Fruit fly (Drosophila melanogaster) whole organism: ENCODE data around the gene BNIP3.

ENCODE experiments used
- CG8478 ChIP-seq: fragments of >200 bp; optimal IDR thresholded peaks from 2 replicates; lab custom pipeline; 2018; ENCODE audit warnings: inconsistent platforms
- Dll ChIP-seq: fragments of >200 bp; optimal IDR thresholded peaks from 2 replicates; lab custom pipeline; 2017
- EcR ChIP-seq, 2 experiments: fragments of >200 bp; optimal IDR thresholded peaks; 2 replicates each; lab custom pipeline; 2017; ENCODE audit warnings: missing biosample characterization in 2 of 2, missing genetic modification characterization in 2 of 2, missing genetic modification reagents in 2 of 2
- pan ChIP-seq: fragments of >200 bp; optimal IDR thresholded peaks from 2 replicates; lab custom pipeline; 2017
- psq ChIP-seq: fragments of >200 bp; optimal IDR thresholded peaks from 2 replicates; lab custom pipeline; 2017
- usp ChIP-seq: fragments of >200 bp; optimal IDR thresholded peaks from 2 replicates; lab custom pipeline; 2017; ENCODE audit warnings: missing biosample characterization, missing genetic modification characterization, mixed read lengths

Gene BNIP3

DNA sequence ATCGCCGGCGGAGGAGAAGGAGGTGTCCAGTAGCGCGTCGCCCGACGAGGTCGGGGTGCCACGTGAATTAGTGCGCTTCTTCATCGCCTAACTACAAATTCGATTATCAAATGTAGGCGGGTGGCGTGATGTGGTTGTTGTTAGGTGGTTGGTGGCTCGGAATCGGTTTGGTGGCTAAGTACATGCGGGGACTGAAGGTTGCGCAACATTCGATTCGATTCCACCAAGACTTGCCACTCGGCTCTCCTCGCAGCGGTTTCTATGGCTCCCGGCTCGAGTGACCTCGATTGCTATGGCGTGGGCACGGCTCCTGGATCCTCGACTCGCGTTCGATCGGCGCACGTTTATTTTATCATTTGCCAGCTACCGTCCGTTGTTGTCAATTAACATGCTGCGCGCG, 6.5 kb upstream of the BNIP3 start:
- TF ChIP-seq CG8478 (lab: Kevin White, UChicago): no peak
- TF ChIP-seq psq: no peak
- TF ChIP-seq pan: no peak
- no peak for TF ChIP-seq Dll
- no peak for TF ChIP-seq usp (GFP tag; lab: Kevin White, UChicago)
- no peak for TF ChIP-seq EcR (GFP tag; optimal IDR thresholded peaks at IDR 0.05; lab: Kevin White, UChicago)

DNA sequence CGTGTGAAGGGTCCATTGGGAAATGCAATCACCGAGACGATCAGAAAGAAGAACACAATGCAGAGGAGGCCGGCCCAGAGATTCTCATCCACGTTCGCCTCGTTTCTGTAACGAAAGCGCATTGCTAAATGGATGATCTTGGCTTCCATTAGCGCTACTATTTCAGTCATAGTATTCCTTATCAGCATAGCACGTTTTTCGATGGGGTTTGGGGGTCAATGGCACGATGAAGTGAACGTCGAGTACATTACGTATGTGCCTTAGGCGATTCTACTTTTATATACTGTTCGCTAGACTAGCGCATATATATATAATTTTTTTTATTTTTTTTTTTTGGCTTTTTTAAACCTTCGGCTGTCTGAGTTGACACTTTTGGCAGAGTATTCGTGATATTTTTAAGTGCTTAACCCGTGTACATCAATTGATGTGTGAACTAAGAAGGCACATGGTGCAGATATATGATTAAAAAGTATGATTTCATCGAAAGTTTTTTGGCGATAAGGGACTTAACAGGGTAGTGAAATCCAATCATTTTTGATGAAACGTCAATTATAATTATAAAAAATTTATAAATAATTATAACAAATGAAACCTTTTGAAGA, 5.3 kb upstream of the BNIP3 start:
- TF ChIP-seq CG8478 (lab: Kevin White, UChicago) (no peak), EcR (GFP tag; optimal IDR thresholded peaks at IDR 0.05; lab: Kevin White, UChicago) (no peak), Dll (no peak), usp (GFP tag; lab: Kevin White, UChicago) (no peak), pan (no peak), psq (no peak)

DNA sequence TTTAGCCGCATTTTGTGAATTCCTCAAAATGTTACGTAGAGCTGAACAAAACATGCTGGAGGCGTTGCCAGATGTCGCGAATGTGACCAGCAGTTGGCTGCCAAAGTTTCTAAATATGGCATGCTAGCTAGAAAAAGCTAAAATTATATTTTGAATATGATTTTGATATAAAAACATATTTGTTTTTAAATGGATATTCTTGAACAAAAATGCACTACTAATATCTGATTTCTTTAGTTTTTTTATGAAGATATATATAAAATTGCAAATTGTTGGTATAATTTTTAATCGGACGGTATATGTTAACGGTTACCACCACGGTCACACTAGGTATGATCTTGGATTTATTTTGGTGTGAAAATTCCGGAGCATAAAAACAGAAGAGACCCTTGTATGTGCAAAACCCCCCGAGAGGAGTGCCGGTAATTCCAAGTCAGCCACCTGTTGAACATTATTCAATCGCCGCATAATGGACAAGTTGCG, 1.5 kb upstream of the BNIP3 start, which contains the start of the genes mTerf3 and CG5104:
Gene mTerf3 (minus strand): TSS at position 86 of the 483 bp plus-strand sequence.
Gene CG5104 (plus strand): TSS at position 323 of the 483 bp plus-strand sequence.
- TF ChIP-seq usp (GFP tag; lab: Kevin White, UChicago) (no peak), EcR (GFP tag; optimal IDR thresholded peaks at IDR 0.05; lab: Kevin White, UChicago) (no peak), Dll (no peak), pan (no peak), psq (no peak), CG8478 (lab: Kevin White, UChicago) (no peak)

DNA sequence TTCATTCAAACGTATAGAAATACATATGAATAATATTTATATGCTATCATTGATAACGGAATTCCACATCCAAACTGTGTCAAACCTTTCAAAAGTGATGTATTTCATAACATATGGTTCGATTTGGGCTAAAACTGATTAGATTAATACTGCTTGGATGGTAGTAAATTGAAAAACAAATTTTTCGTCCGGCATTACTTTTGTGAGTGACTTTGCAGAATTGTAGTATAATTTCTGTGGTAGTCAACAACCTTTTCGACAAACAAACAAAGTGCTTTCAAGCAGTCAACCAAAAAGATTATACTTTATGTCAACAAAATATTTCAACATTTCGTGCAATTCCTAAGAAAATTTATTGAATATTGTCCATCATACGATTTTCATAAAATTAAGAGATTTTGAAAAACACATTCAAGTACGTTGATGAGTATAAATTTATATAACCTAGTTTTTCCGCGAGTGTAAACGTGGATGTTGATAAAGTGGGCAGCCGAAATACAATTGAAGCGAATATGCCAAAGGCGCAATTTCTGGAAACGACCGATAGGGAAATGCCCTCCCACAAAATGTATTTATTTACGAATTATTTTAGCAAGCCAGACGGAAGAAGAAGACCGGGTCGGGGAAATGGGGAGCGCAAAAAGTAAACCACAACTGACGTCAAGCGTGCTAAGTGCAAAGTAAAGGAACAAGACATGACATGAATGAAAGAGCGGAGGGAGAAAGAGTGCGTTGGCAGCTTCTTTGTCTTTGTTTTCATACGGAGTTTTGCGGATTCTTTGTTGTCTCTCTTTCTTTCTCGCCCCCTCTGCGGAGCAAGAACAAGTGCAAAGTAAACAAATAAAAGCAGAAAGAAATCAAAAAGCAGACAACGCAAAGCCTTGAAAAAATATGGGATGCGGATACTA, 1.0 kb downstream of the BNIP3 start:
- TF ChIP-seq EcR (GFP tag; optimal IDR thresholded peaks at IDR 0.05; lab: Kevin White, UChicago): peak in 1 of 2 experiments; percentile 8
- peak; percentile 55 for TF ChIP-seq psq
- TF ChIP-seq Dll: no peak
- no peak for TF ChIP-seq CG8478 (lab: Kevin White, UChicago)

DNA sequence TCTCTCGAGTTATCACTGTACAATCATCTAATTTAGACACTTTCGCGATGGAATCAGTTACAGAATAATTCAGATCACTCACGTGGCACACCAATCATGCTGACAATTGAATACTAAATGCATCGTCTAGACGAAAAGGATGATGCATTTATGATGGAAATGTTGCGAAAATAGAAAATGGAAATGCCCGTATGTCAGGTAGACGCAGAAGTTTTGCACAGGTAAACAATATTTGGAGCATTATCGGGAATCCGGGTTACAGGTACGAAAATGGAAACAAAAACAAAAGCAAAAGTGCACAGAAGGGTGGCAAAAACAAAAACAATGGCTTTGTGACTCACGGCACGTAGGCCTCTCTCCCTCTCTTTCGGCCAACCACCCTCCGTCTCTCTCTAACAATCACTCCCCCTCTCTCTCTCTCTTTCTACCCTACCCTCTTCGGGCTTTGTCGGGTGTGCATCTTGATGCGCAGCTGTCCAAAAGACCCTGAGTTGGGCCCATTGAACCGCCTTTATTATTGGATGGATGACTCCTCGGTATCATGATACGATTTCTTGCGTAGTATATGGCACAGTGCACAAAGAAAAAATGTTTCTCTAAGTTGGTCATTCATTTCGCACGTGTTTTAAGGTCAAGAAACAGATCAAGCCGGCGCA, 1.9 kb downstream of the BNIP3 start:
- TF ChIP-seq EcR (GFP tag; optimal IDR thresholded peaks at IDR 0.05; lab: Kevin White, UChicago) (peak; percentile 60 to 78), CG8478 (lab: Kevin White, UChicago) (no peak)

DNA sequence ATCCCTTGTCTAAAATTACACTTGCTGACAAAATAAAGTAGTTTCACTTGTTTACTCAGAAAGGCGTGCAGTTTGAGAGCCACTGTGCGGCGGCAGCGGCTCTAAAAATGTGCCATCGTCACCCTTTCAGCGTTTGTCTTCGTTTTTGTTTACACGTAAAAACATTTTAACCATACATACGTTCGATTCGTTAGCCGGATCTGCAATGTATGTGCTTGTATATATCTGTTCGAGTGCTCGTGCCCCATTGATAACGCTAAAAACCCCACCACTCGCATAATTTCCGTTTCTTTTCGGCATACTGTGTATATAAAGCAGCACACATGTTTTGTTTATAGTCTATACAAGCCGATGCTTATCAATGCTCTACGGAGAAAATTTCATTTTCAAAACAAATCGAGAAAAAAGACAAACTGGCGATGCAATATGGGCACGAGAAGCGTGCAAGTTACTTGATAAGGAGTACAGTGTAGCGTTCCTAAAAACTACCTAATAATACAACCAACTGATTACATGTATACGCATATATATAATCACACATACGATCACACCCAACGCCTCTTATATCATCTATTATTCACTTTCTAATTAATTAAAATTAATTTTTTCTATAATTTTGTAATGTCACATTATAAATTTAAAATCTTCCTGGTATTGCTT, 2.5 kb downstream of the BNIP3 start:
- TF ChIP-seq pan: no peak
- TF ChIP-seq usp (GFP tag; lab: Kevin White, UChicago): no peak
- TF ChIP-seq CG8478 (lab: Kevin White, UChicago): no peak
- no peak for TF ChIP-seq Dll
- TF ChIP-seq EcR (GFP tag; optimal IDR thresholded peaks at IDR 0.05; lab: Kevin White, UChicago): no peak
- no peak for TF ChIP-seq psq

DNA sequence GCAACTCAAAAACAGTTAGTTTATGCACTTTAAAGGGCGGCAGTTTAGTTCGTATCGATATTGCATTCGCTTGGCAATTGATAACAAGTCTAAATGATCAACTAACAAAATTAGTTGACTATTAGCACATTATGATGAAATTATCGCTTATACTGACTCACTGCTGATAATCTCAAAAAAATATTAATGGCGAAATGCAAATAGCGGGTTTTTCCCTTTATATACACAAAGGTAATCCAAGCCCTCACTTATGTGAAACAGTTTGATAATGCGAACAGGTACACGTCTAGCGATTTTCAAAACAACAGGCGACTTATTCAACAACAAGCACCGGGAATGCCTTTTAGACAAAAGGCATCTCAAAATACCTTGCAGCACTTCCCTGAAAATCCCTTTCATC, 5.1 kb downstream of the BNIP3 start:
- TF ChIP-seq Dll (no peak), psq (no peak), CG8478 (lab: Kevin White, UChicago) (no peak), usp (GFP tag; lab: Kevin White, UChicago) (no peak), EcR (GFP tag; optimal IDR thresholded peaks at IDR 0.05; lab: Kevin White, UChicago) (no peak), pan (no peak)

DNA sequence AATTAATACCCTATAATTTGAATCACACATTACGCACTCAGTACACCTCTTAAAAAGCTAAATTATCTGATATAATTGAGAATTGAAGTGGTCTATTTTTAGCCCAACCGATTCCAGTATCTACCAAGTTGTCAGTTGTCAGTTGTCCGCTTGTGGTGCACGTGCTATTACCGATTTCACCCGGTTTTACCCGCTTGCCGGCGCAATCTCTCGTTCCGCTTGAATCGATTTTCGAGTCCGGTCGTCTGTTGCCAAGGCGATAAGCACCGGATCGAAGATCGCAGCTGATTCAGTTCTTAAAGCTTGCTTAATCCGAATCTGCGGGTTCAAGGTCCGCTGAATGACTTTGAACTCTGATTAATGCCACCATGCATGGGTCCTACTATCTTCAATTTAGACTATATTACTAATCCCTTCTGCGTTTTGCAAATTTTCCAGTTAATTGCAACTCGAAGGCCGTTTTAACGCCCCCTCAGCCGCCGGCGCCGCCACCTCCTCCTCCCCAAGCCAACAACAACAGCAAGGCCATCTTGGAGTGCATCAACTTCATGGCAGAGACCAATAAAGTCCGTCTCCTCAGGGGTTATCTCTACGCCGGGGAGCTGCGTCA, 7.6 kb downstream of the BNIP3 start:
- TF ChIP-seq EcR (GFP tag; optimal IDR thresholded peaks at IDR 0.05; lab: Kevin White, UChicago): no peak

DNA sequence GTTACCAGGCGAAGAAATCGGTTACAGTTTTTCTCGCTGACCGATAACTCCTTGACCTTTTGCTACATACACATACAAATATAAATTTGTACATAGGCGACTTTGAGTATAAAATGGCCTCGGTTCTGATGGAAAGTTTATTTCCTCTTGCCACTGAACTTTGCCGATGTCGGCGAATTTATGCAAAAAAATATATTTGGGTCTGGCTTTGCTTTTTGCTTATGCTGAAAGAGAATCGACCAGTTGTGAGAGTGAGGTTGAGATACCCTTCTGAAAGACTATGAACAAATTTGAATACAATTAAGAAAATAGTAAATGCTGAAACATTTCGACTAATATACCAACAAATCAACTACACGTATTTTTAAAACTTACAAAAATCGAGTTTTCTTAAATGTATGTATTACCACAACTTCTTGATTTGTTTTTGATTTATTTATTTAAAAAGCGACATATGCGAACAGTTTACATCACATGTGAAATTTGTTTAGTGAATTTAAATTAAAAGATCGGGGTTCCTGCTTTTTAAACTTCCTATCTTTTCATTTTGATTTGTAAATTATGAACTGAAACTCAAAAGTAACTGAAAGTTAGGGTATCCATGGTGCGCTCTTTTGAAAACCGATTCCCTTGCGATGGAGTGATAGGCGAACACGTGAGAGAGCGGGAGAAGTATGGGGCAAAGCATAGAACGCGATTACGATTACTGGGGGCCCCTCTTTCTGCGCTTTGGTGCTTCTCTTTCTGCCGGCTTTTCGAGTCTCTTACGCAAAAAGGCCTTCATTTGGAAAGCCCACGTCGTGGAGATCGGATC, 9.9 kb downstream of the BNIP3 start:
- TF ChIP-seq pan (no peak), Dll (no peak), psq (no peak), usp (GFP tag; lab: Kevin White, UChicago) (no peak), CG8478 (lab: Kevin White, UChicago) (no peak), EcR (GFP tag; optimal IDR thresholded peaks at IDR 0.05; lab: Kevin White, UChicago) (no peak)

DNA sequence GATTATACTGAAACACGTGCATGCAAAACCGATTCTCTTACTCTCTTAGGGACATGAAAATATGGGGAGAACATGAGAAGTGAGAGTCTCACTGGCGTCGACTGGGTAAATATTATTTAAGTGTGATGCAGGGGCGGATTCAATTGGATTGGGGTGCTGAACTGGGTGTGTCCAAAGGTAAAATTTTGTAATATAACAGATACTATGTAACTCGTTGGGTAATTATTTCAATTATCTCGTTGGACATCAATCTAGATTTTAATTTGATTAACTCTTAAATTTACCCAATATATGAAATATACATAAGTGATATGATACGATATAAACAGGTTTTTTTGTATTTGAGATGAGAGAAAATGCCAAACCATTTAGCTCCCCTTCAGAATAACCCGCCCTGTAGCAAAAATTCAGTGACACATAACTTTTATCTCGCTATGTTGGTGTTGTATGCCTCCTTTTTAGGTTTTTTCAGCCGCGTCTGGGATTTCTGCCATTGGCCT, 11.0 kb downstream of the BNIP3 start:
- TF ChIP-seq EcR (GFP tag; optimal IDR thresholded peaks at IDR 0.05; lab: Kevin White, UChicago) (no peak), CG8478 (lab: Kevin White, UChicago) (no peak), usp (GFP tag; lab: Kevin White, UChicago) (no peak), psq (no peak), pan (no peak), Dll (no peak)

DNA sequence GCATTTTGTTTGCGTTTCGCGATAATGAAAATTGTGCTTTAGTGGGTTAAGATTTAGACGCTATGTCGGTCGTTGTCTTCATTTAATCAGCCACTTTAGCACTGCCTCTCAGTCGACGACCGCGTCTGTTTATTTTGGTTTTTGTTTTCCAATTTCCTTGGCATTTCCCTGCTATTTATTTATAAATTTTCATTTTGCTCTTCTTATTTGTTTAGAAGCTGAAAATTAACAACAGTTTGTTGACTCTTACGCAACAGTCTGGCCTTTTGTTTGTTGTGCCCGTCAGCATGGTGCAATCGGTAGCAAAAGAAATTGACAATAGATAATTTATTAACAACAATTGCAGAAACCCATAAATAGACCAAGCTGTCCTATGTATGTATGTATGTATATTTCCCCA, 11.6 kb downstream of the BNIP3 start:
- TF ChIP-seq CG8478 (lab: Kevin White, UChicago) (no peak), Dll (no peak), psq (no peak), EcR (GFP tag; optimal IDR thresholded peaks at IDR 0.05; lab: Kevin White, UChicago) (no peak), usp (GFP tag; lab: Kevin White, UChicago) (no peak), pan (no peak)
